Worm (Caenorhabditis elegans): ENCODE data around the gene clec-33.

- no peak for TF ChIP-seq snpc-4 (GFP tag; optimal IDR thresholded peaks at IDR 0.05)
- no peak for TF ChIP-seq snpc-4 (tag; optimal IDR thresholded peaks at IDR 0.05)
- no peak for TF ChIP-seq Y79H2A.3 (GFP tag; conservative IDR thresholded peaks at IDR 0.05)
- no peak for TF ChIP-seq C17E4.6 (GFP tag; IDR thresholded peaks at IDR 0.05)
Measured at ce11 chrV:16879532-16879931, 9.9 kb upstream of the clec-33 start.
